Worm (Caenorhabditis elegans): ENCODE data around the gene C09E7.4.

- TF ChIP-seq sox-2 (GFP tag; IDR thresholded peaks at IDR 0.05) (no peak), pqm-1 (tag; optimal IDR thresholded peaks at IDR 0.05) (no peak), ceh-45 (GFP tag; IDR thresholded peaks at IDR 0.05) (no peak), ama-1 (optimal IDR thresholded peaks at IDR 0.05) (no peak), ceh-22 (tag; optimal IDR thresholded peaks at IDR 0.05) (no peak), tbx-7 (tag; optimal IDR thresholded peaks at IDR 0.05) (no peak), unc-55 (GFP tag; optimal IDR thresholded peaks at IDR 0.05) (no peak)
These were observed 47.3 kb downstream of the C09E7.4 start, which contains the start of gene rpt-3 for ce11 chrIII:6489493-6489892.

All from whole organism, late embryonic.